Worm (Caenorhabditis elegans): ENCODE results near the gene hpo-30.

The hpo-30 gene

ce11 chrV:12307011-12307540 is 3.1 kb downstream of the hpo-30 start, which contains the start of gene srg-45:
Gene srg-45 (plus strand): TSS chrV:12307490.
- TF ChIP-seq ceh-28 (tag; optimal IDR thresholded peaks at IDR 0.05) = no peak
- no peak for TF ChIP-seq lsy-12 (tag; optimal IDR thresholded peaks at IDR 0.05)
- no peak for TF ChIP-seq egl-27 (tag; optimal IDR thresholded peaks at IDR 0.05)
- no peak for TF ChIP-seq sea-2 (GFP tag; optimal IDR thresholded peaks at IDR 0.05)
- TF ChIP-seq lin-15B (tag; optimal IDR thresholded peaks at IDR 0.05) = no peak
- no peak for TF ChIP-seq egl-5 (tag; optimal IDR thresholded peaks at IDR 0.05)
- no peak for TF ChIP-seq eor-1 (tag; optimal IDR thresholded peaks at IDR 0.05)
- TF ChIP-seq nhr-76 (tag; optimal IDR thresholded peaks at IDR 0.05) = no peak
- TF ChIP-seq nfya-1 (tag; optimal IDR thresholded peaks at IDR 0.05; ENCODE audit: insufficient read depth) = no peak
- no peak for TF ChIP-seq skn-1 (tag; optimal IDR thresholded peaks at IDR 0.05)
- TF ChIP-seq fkh-2 (tag; optimal IDR thresholded peaks at IDR 0.05) = no peak
- no peak for TF ChIP-seq elt-1 (tag; optimal IDR thresholded peaks at IDR 0.05)
- TF ChIP-seq fkh-10 (GFP tag; optimal IDR thresholded peaks at IDR 0.05) = no peak
- no peak for TF ChIP-seq nhr-12 (tag; optimal IDR thresholded peaks at IDR 0.05)
- TF ChIP-seq ztf-4 (tag; optimal IDR thresholded peaks at IDR 0.05) = no peak
- TF ChIP-seq tbx-2 (tag; optimal IDR thresholded peaks at IDR 0.05) = no peak

ce11 chrV:12305677-12306076 is 4.5 kb downstream of the hpo-30 start:
- TF ChIP-seq ztf-11 (tag; optimal IDR thresholded peaks at IDR 0.05) (no peak), fkh-10 (GFP tag; optimal IDR thresholded peaks at IDR 0.05) (no peak), sea-2 (GFP tag; optimal IDR thresholded peaks at IDR 0.05) (no peak), tbx-2 (tag; optimal IDR thresholded peaks at IDR 0.05) (no peak), aly-2 (tag; optimal IDR thresholded peaks at IDR 0.05) (no peak), ceh-16 (tag; optimal IDR thresholded peaks at IDR 0.05) (no peak), nhr-237 (tag; optimal IDR thresholded peaks at IDR 0.05) (no peak), nhr-28 (tag; optimal IDR thresholded peaks at IDR 0.05) (no peak)

ce11 chrV:12303453-12304077 is 6.6 kb downstream of the hpo-30 start:
- TF ChIP-seq eor-1 (tag; optimal IDR thresholded peaks at IDR 0.05) = no peak
- peak; percentile 70 for TF ChIP-seq nfya-1 (tag; optimal IDR thresholded peaks at IDR 0.05; ENCODE audit: insufficient read depth)
- TF ChIP-seq unc-39 (tag; optimal IDR thresholded peaks at IDR 0.05) = no peak
- peak; percentile 95 for TF ChIP-seq tbx-2 (tag; optimal IDR thresholded peaks at IDR 0.05)
- TF ChIP-seq mml-1 (tag; optimal IDR thresholded peaks at IDR 0.05) = peak; percentile 5
- TF ChIP-seq egl-27 (tag; optimal IDR thresholded peaks at IDR 0.05) = peak; percentile 1
- TF ChIP-seq elt-1 (tag; optimal IDR thresholded peaks at IDR 0.05) = peak; percentile 16
- TF ChIP-seq lin-39 (tag; optimal IDR thresholded peaks at IDR 0.05) = peak; percentile 89
- peak; percentile 75 for TF ChIP-seq pha-4 (tag; optimal IDR thresholded peaks at IDR 0.05)
- TF ChIP-seq nhr-76 (tag; optimal IDR thresholded peaks at IDR 0.05) = peak; percentile 79
- no peak for TF ChIP-seq ceh-9 (tag; optimal IDR thresholded peaks at IDR 0.05)
- peak; percentile 94 for TF ChIP-seq ceh-82 (tag; optimal IDR thresholded peaks at IDR 0.05)
- peak; percentile 70 for TF ChIP-seq nhr-25 (tag; optimal IDR thresholded peaks at IDR 0.05)
- peak; percentile 6 for TF ChIP-seq nhr-67 (tag; optimal IDR thresholded peaks at IDR 0.05)
- no peak for TF ChIP-seq snpc-4 (tag; optimal IDR thresholded peaks at IDR 0.05)
- TF ChIP-seq elt-2 (tag; optimal IDR thresholded peaks at IDR 0.05) = peak; percentile 63
- peak; percentile 45 for TF ChIP-seq fkh-10 (GFP tag; optimal IDR thresholded peaks at IDR 0.05)
- peak; percentile 94 for TF ChIP-seq lsy-12 (tag; optimal IDR thresholded peaks at IDR 0.05)
- TF ChIP-seq ztf-11 (tag; optimal IDR thresholded peaks at IDR 0.05) = peak; percentile 42
- peak in 2 of 3 experiments; percentile 28 to 77 for TF ChIP-seq elt-3 (tag; optimal IDR thresholded peaks at IDR 0.05)
- peak; percentile 69 for TF ChIP-seq R02D3.7 (tag; optimal IDR thresholded peaks at IDR 0.05)
- peak; percentile 7 for TF ChIP-seq ZK546.5 (tag; optimal IDR thresholded peaks at IDR 0.05)
- no peak for TF ChIP-seq fkh-2 (tag; optimal IDR thresholded peaks at IDR 0.05)
- peak; percentile 82 for TF ChIP-seq aly-2 (tag; optimal IDR thresholded peaks at IDR 0.05)
- peak; percentile 26 for TF ChIP-seq nhr-11 (tag; optimal IDR thresholded peaks at IDR 0.05)
- peak; percentile 35 for TF ChIP-seq lin-15B (tag; optimal IDR thresholded peaks at IDR 0.05)
- TF ChIP-seq jun-1 (tag; optimal IDR thresholded peaks at IDR 0.05) = peak; percentile 66
- peak; percentile 58 for TF ChIP-seq egl-5 (tag; optimal IDR thresholded peaks at IDR 0.05)
- TF ChIP-seq nhr-237 (tag; optimal IDR thresholded peaks at IDR 0.05) = no peak
- TF ChIP-seq ztf-4 (tag; optimal IDR thresholded peaks at IDR 0.05) = peak; percentile 71
- no peak for TF ChIP-seq daf-12 (tag; optimal IDR thresholded peaks at IDR 0.05)
- peak; percentile 56 for TF ChIP-seq nhr-28 (tag; optimal IDR thresholded peaks at IDR 0.05)
- peak; percentile 75 for TF ChIP-seq nhr-77 (tag; optimal IDR thresholded peaks at IDR 0.05)
- TF ChIP-seq zag-1 (tag; optimal IDR thresholded peaks at IDR 0.05) = peak; percentile 67
- peak; percentile 19 for TF ChIP-seq pqm-1 (tag; optimal IDR thresholded peaks at IDR 0.05)
- TF ChIP-seq mdl-1 (tag; optimal IDR thresholded peaks at IDR 0.05) = no peak
- TF ChIP-seq ama-1 (optimal IDR thresholded peaks at IDR 0.05) = peak; percentile 88
- peak; percentile 37 for TF ChIP-seq ceh-16 (tag; optimal IDR thresholded peaks at IDR 0.05)
- TF ChIP-seq skn-1 (tag; optimal IDR thresholded peaks at IDR 0.05) = peak; percentile 80
- TF ChIP-seq fos-1 (tag; optimal IDR thresholded peaks at IDR 0.05) = no peak
- peak; percentile 13 for TF ChIP-seq unc-62 (GFP tag; optimal IDR thresholded peaks at IDR 0.05)
- TF ChIP-seq hmg-11 (tag; optimal IDR thresholded peaks at IDR 0.05) = peak; percentile 100
- TF ChIP-seq nhr-23 (tag; optimal IDR thresholded peaks at IDR 0.05) = peak; percentile 70
- TF ChIP-seq sea-2 (GFP tag; optimal IDR thresholded peaks at IDR 0.05) = peak; percentile 5

All from whole organism, L3 larva.